Fruit fly (Drosophila melanogaster) whole organism, prepupa: ENCODE data around the gene CG43072.

Experiments
- CG10631 ChIP-seq: fragments of 200-800 bp; sonication (Bioruptor generic); optimal IDR thresholded peaks from 2 replicates; lab custom pipeline; 2016; ENCODE audit warnings: missing biosample characterization, missing genetic modification characterization
- CG10669 ChIP-seq: fragments of 200-800 bp; sonication (Bioruptor generic); optimal IDR thresholded peaks from 3 replicates; lab custom pipeline; 2018; ENCODE audit warnings: missing biosample characterization, mild to moderate bottlenecking, missing genetic modification characterization, moderate library complexity
- CG11762 ChIP-seq: fragments of 200-800 bp; sonication (Bioruptor generic); optimal IDR thresholded peaks from 3 replicates; lab custom pipeline; 2016; ENCODE audit warnings: missing biosample characterization, missing genetic modification characterization; ENCODE audit not compliant: insufficient read depth
- CG11902 ChIP-seq: fragments of 200-800 bp; sonication (Bioruptor generic); optimal IDR thresholded peaks from 3 replicates; lab custom pipeline; 2016; ENCODE audit warnings: missing biosample characterization, missing genetic modification characterization
- CG1621 ChIP-seq: fragments of 200-800 bp; sonication (Bioruptor generic); optimal IDR thresholded peaks from 3 replicates; lab custom pipeline; 2018; ENCODE audit warnings: missing biosample characterization, mild to moderate bottlenecking, missing genetic modification characterization
- CG16779 ChIP-seq: fragments of 200-800 bp; sonication (Bioruptor generic); optimal IDR thresholded peaks from 3 replicates; lab custom pipeline; 2017; ENCODE audit warnings: missing biosample characterization, mild to moderate bottlenecking, missing genetic modification characterization
- CG3032 ChIP-seq: fragments of 200-800 bp; optimal IDR thresholded peaks from 2 replicates; lab custom pipeline; 2019; ENCODE audit warnings: missing biosample characterization, mild to moderate bottlenecking, missing genetic modification characterization, moderate library complexity
- CG32006 ChIP-seq: fragments of 200-800 bp; sonication (Bioruptor generic); optimal IDR thresholded peaks from 3 replicates; lab custom pipeline; 2017; ENCODE audit warnings: missing biosample characterization, mild to moderate bottlenecking, missing genetic modification characterization
- CG34406 ChIP-seq: fragments of 200-800 bp; sonication (Bioruptor generic); optimal IDR thresholded peaks from 3 replicates; lab custom pipeline; 2016; ENCODE audit warnings: missing biosample characterization, missing genetic modification characterization
- CG3919 ChIP-seq: fragments of 200-800 bp; sonication (Bioruptor generic); optimal IDR thresholded peaks from 3 replicates; lab custom pipeline; 2016; ENCODE audit warnings: missing biosample characterization, missing genetic modification characterization
- CG4318 ChIP-seq: fragments of 200-800 bp; sonication (Bioruptor generic); optimal IDR thresholded peaks from 3 replicates; lab custom pipeline; 2017; ENCODE audit warnings: missing biosample characterization, mild to moderate bottlenecking, missing genetic modification characterization
- CG6163 ChIP-seq: fragments of 200-800 bp; sonication (Bioruptor generic); IDR thresholded peaks from 3 replicates; pipeline ENCODE4 v1.3.6; 2022; ENCODE audit warnings: missing biosample characterization, missing genetic modification characterization
- CG6276 ChIP-seq: fragments of 200-800 bp; sonication (Bioruptor generic); optimal IDR thresholded peaks from 2 replicates; lab custom pipeline; 2017; ENCODE audit warnings: missing biosample characterization, mild to moderate bottlenecking, missing genetic modification characterization
- CG6792 ChIP-seq: fragments of 200-800 bp; sonication (Bioruptor generic); optimal IDR thresholded peaks from 3 replicates; lab custom pipeline; 2016; ENCODE audit warnings: missing biosample characterization, missing genetic modification characterization
- CG6808 ChIP-seq: fragments of 200-800 bp; sonication (Bioruptor generic); optimal IDR thresholded peaks from 3 replicates; lab custom pipeline; 2017; ENCODE audit warnings: missing biosample characterization, missing genetic modification characterization, mild to moderate bottlenecking, moderate library complexity, missing genetic modification reagents
- CG7368 ChIP-seq: fragments of 200-800 bp; sonication (Bioruptor generic); optimal IDR thresholded peaks from 3 replicates; lab custom pipeline; 2016; ENCODE audit warnings: missing biosample characterization, missing genetic modification characterization
- CG8119 ChIP-seq: fragments of 200-800 bp; sonication (Bioruptor generic); IDR thresholded peaks from 3 replicates; pipeline ENCODE4 v1.3.6; 2022; ENCODE audit warnings: missing biosample characterization, missing genetic modification characterization
- CG8319 ChIP-seq: fragments of 200-800 bp; sonication (Bioruptor generic); optimal IDR thresholded peaks from 3 replicates; lab custom pipeline; 2016; ENCODE audit warnings: missing biosample characterization, missing genetic modification characterization
- CG8632 ChIP-seq: fragments of 200-800 bp; sonication (Bioruptor generic); optimal IDR thresholded peaks from 3 replicates; lab custom pipeline; 2016; ENCODE audit warnings: missing biosample characterization, missing genetic modification characterization
- CG9139 ChIP-seq: fragments of 200-800 bp; sonication (Bioruptor generic); optimal IDR thresholded peaks from 3 replicates; lab custom pipeline; 2017; ENCODE audit warnings: missing biosample characterization, mild to moderate bottlenecking, missing genetic modification characterization
- Eip75B ChIP-seq: fragments of 200-800 bp; sonication (Bioruptor generic); optimal IDR thresholded peaks from 3 replicates; lab custom pipeline; 2016; ENCODE audit warnings: missing biosample characterization, missing genetic modification characterization
- Eip78C ChIP-seq: fragments of 200-800 bp; sonication (Bioruptor generic); peaks from one replicate; lab custom pipeline; 2016; ENCODE audit warnings: missing biosample characterization, missing genetic modification characterization
- Eip93F ChIP-seq: fragments of 200-800 bp; sonication (Bioruptor generic); optimal IDR thresholded peaks from 2 replicates; lab custom pipeline; 2016; ENCODE audit warnings: missing biosample characterization, mild to moderate bottlenecking, missing genetic modification characterization
- Ets21C ChIP-seq: fragments of 200-800 bp; sonication (Bioruptor generic); optimal IDR thresholded peaks from 3 replicates; lab custom pipeline; 2016; ENCODE audit warnings: missing biosample characterization, missing genetic modification characterization
- Ets96B ChIP-seq: fragments of 200-800 bp; optimal IDR thresholded peaks from 2 replicates; lab custom pipeline; 2019; ENCODE audit warnings: missing biosample characterization, mild to moderate bottlenecking, missing genetic modification characterization, moderate library complexity
- Gug ChIP-seq: fragments of 200-800 bp; sonication (Bioruptor generic); IDR thresholded peaks from 2 replicates; pipeline ENCODE4 v1.3.6; 2022; ENCODE audit warnings: missing biosample characterization, missing genetic modification characterization
- Hr38 ChIP-seq: sonication (Bioruptor generic); optimal IDR thresholded peaks from 2 replicates; lab custom pipeline; 2016; ENCODE audit warnings: missing biosample characterization, missing genetic modification characterization
- Hr4 ChIP-seq: fragments of 200-800 bp; sonication (Bioruptor generic); optimal IDR thresholded peaks from 3 replicates; lab custom pipeline; 2016; ENCODE audit warnings: missing biosample characterization, missing genetic modification characterization
- Lpt ChIP-seq: fragments of 200-800 bp; sonication (Bioruptor generic); optimal IDR thresholded peaks from 3 replicates; lab custom pipeline; 2016; ENCODE audit warnings: missing biosample characterization, missing genetic modification characterization
- Met ChIP-seq: fragments of 200-800 bp; sonication (Bioruptor generic); optimal IDR thresholded peaks from 3 replicates; lab custom pipeline; 2016; ENCODE audit warnings: missing biosample characterization, missing genetic modification characterization
- Smox ChIP-seq: fragments of 200-800 bp; sonication (Bioruptor generic); optimal IDR thresholded peaks from 3 replicates; lab custom pipeline; 2016; ENCODE audit warnings: missing biosample characterization, missing genetic modification characterization
- Sox102F ChIP-seq: fragments of 200-800 bp; sonication (Bioruptor generic); optimal IDR thresholded peaks from 2 replicates; lab custom pipeline; 2016; ENCODE audit warnings: missing biosample characterization, mild to moderate bottlenecking, missing genetic modification characterization
- Sox14 ChIP-seq: fragments of 200-800 bp; sonication (Bioruptor generic); optimal IDR thresholded peaks from 3 replicates; lab custom pipeline; 2016; ENCODE audit warnings: missing biosample characterization, missing genetic modification characterization
- Sox15 ChIP-seq: fragments of 200-800 bp; sonication (Bioruptor generic); optimal IDR thresholded peaks from 3 replicates; lab custom pipeline; 2016; ENCODE audit warnings: missing biosample characterization, missing genetic modification characterization
- achi ChIP-seq: fragments of 200-800 bp; sonication (Bioruptor generic); optimal IDR thresholded peaks from 3 replicates; lab custom pipeline; 2016; ENCODE audit warnings: missing biosample characterization, missing genetic modification characterization
- acj6 ChIP-seq: fragments of 200-800 bp; sonication (Bioruptor generic); optimal IDR thresholded peaks from 3 replicates; lab custom pipeline; 2016; ENCODE audit warnings: missing biosample characterization, missing genetic modification characterization
- cyc ChIP-seq: fragments of 200-800 bp; sonication (Bioruptor generic); optimal IDR thresholded peaks from 3 replicates; lab custom pipeline; 2016; ENCODE audit warnings: missing biosample characterization, missing genetic modification characterization
- dac ChIP-seq: fragments of 200-800 bp; sonication (Bioruptor generic); optimal IDR thresholded peaks from 2 replicates; lab custom pipeline; 2017; ENCODE audit warnings: missing biosample characterization, mild to moderate bottlenecking, missing genetic modification characterization
- eg ChIP-seq: fragments of 200-800 bp; sonication (Bioruptor generic); IDR thresholded peaks from 3 replicates; pipeline ENCODE4 v1.3.6; 2022; ENCODE audit warnings: missing biosample characterization, missing genetic modification characterization
- esn ChIP-seq: fragments of 200-800 bp; sonication (Bioruptor generic); optimal IDR thresholded peaks from 2 replicates; lab custom pipeline; 2016; ENCODE audit warnings: missing biosample characterization, mild to moderate bottlenecking, missing genetic modification characterization, moderate library complexity
- fd59A ChIP-seq: fragments of 200-800 bp; sonication (Bioruptor generic); optimal IDR thresholded peaks from 2 replicates; lab custom pipeline; 2017; ENCODE audit warnings: missing biosample characterization, mild to moderate bottlenecking, missing genetic modification characterization, missing genetic modification reagents
- fd85E ChIP-seq: fragments of 200-800 bp; sonication (Bioruptor generic); optimal IDR thresholded peaks from 3 replicates; lab custom pipeline; 2016; ENCODE audit warnings: missing biosample characterization, missing genetic modification characterization
- net ChIP-seq: fragments of 200-800 bp; sonication (Bioruptor generic); optimal IDR thresholded peaks from 3 replicates; lab custom pipeline; 2016; ENCODE audit warnings: missing biosample characterization, missing genetic modification characterization
- pdm3 ChIP-seq: fragments of 200-800 bp; sonication (Bioruptor generic); optimal IDR thresholded peaks from 3 replicates; lab custom pipeline; 2016; ENCODE audit warnings: missing biosample characterization, missing genetic modification characterization
- spab ChIP-seq: fragments of 200-800 bp; sonication (Bioruptor generic); optimal IDR thresholded peaks from 2 replicates; lab custom pipeline; 2017; ENCODE audit warnings: missing biosample characterization, mild to moderate bottlenecking, missing genetic modification characterization, missing genetic modification reagents
- svp ChIP-seq: fragments of 200-800 bp; sonication (Bioruptor generic); peaks from one replicate; lab custom pipeline; 2016; ENCODE audit warnings: missing biosample characterization, missing genetic modification characterization
- topi ChIP-seq: fragments of 200-800 bp; sonication (Bioruptor generic); optimal IDR thresholded peaks from 3 replicates; lab custom pipeline; 2016; ENCODE audit warnings: missing biosample characterization, missing genetic modification characterization
- vri ChIP-seq: fragments of 200-800 bp; sonication (Bioruptor generic); optimal IDR thresholded peaks from 3 replicates; lab custom pipeline; 2016; ENCODE audit warnings: missing biosample characterization, mild to moderate bottlenecking, missing genetic modification characterization

The CG43072 gene

dm6 chr3L:21052191-21052951 lies 13.3 kb upstream of the CG43072 start (continued):
- TF ChIP-seq Hr38 = no peak
- TF ChIP-seq Sox102F = no peak
- TF ChIP-seq Ets21C (GFP tag; lab: Kevin White, UChicago) = no peak
- no peak for TF ChIP-seq CG16779 (tag; lab: Kevin White, UChicago)
- TF ChIP-seq Eip75B (GFP tag; lab: Kevin White, UChicago) = no peak
- TF ChIP-seq CG10631 (GFP tag; lab: Kevin White, UChicago) = peak; percentile 33
- TF ChIP-seq achi (GFP tag; lab: Kevin White, UChicago) = peak; percentile 23
- peak; percentile 51 for TF ChIP-seq svp (GFP tag; lab: Kevin White, UChicago)
- no peak for TF ChIP-seq Hr4
- TF ChIP-seq spab (GFP tag; lab: Kevin White, UChicago) = no peak
- TF ChIP-seq fd59A = no peak
- no peak for TF ChIP-seq CG7368 (GFP tag; lab: Kevin White, UChicago)
- no peak for TF ChIP-seq CG11902 (GFP tag; lab: Kevin White, UChicago)
- peak; percentile 31 for TF ChIP-seq CG34406 (GFP tag; lab: Kevin White, UChicago)
- peak; percentile 32 for TF ChIP-seq CG11762 (GFP tag; lab: Kevin White, UChicago)
- no peak for TF ChIP-seq vri (GFP tag; lab: Kevin White, UChicago)
- no peak for TF ChIP-seq Met (GFP tag; lab: Kevin White, UChicago)
- peak; percentile 35 for TF ChIP-seq CG6276 (GFP tag; lab: Kevin White, UChicago)
- TF ChIP-seq pdm3 (GFP tag; lab: Kevin White, UChicago) = peak; percentile 13
- no peak for TF ChIP-seq esn
- TF ChIP-seq Sox14 (GFP tag; lab: Kevin White, UChicago) = no peak
- TF ChIP-seq CG6792 (GFP tag; lab: Kevin White, UChicago) = no peak
- TF ChIP-seq cyc (GFP tag; lab: Kevin White, UChicago) = no peak
- peak; percentile 59 for TF ChIP-seq CG10669 (GFP tag; lab: Kevin White, UChicago)
- no peak for TF ChIP-seq Gug

- TF ChIP-seq cyc (GFP tag; lab: Kevin White, UChicago) = peak; percentile 8
- peak; percentile 72 for TF ChIP-seq svp (GFP tag; lab: Kevin White, UChicago)
- no peak for TF ChIP-seq spab (GFP tag; lab: Kevin White, UChicago)
- no peak for TF ChIP-seq Sox15 (GFP tag; lab: Kevin White, UChicago)
- peak; percentile 1 for TF ChIP-seq Ets96B (tag; lab: Kevin White, UChicago)
- TF ChIP-seq Hr38 = no peak
- no peak for TF ChIP-seq CG6792 (GFP tag; lab: Kevin White, UChicago)
- TF ChIP-seq Gug = no peak
- no peak for TF ChIP-seq Eip93F
- TF ChIP-seq CG3032 (tag; lab: Kevin White, UChicago) = no peak
- no peak for TF ChIP-seq Ets21C (GFP tag; lab: Kevin White, UChicago)
- no peak for TF ChIP-seq CG3919 (GFP tag; lab: Kevin White, UChicago)
- peak; percentile 41; the same call in 1 of the 3 replicates for TF ChIP-seq CG6163 (GFP tag; lab: Robert Waterston, UW)
- no peak for TF ChIP-seq CG16779 (tag; lab: Kevin White, UChicago)
- no peak for TF ChIP-seq CG34406 (GFP tag; lab: Kevin White, UChicago)
- TF ChIP-seq CG32006 (GFP tag; lab: Kevin White, UChicago) = peak; percentile 72
- no peak for TF ChIP-seq CG6808 (GFP tag; lab: Kevin White, UChicago)
- no peak for TF ChIP-seq CG8319 (GFP tag; lab: Kevin White, UChicago)
- peak; percentile 5 for TF ChIP-seq Sox102F
- peak; percentile 29 for TF ChIP-seq CG6276 (GFP tag; lab: Kevin White, UChicago)
- peak; percentile 44 for TF ChIP-seq net
- TF ChIP-seq CG4318 (GFP tag; lab: Kevin White, UChicago) = peak; percentile 35
- peak; percentile 62 for TF ChIP-seq Eip78C (GFP tag; lab: Kevin White, UChicago)
- peak; percentile 53 for TF ChIP-seq pdm3 (GFP tag; lab: Kevin White, UChicago)
- no peak for TF ChIP-seq CG10631 (GFP tag; lab: Kevin White, UChicago)
- TF ChIP-seq Sox14 (GFP tag; lab: Kevin White, UChicago) = no peak
- TF ChIP-seq fd85E (GFP tag; lab: Kevin White, UChicago) = no peak
- TF ChIP-seq CG8119 (GFP tag; lab: Robert Waterston, UW) = peak; percentile 66
- no peak for TF ChIP-seq CG1621 (tag; lab: Kevin White, UChicago)
- peak; percentile 6 for TF ChIP-seq Lpt (GFP tag; lab: Kevin White, UChicago)
- no peak for TF ChIP-seq CG9139 (GFP tag; lab: Kevin White, UChicago)
- peak; percentile 3 for TF ChIP-seq CG8632 (GFP tag; lab: Kevin White, UChicago)
- TF ChIP-seq eg (GFP tag; lab: Robert Waterston, UW) = peak; percentile 55
- peak; percentile 33 for TF ChIP-seq topi (GFP tag; lab: Kevin White, UChicago)
- TF ChIP-seq Smox (GFP tag; lab: Kevin White, UChicago) = peak; percentile 25
- peak; percentile 21 for TF ChIP-seq acj6 (GFP tag; lab: Kevin White, UChicago)
- no peak for TF ChIP-seq dac
Measured at dm6 chr3L:21053763-21054162, 11.9 kb upstream of the CG43072 start.
